Fruit fly (Drosophila melanogaster): Measurements from ENCODE around the gene CG14989.

- TF ChIP-seq ey (GFP tag; optimal IDR thresholded peaks at IDR 0.05) (no peak), Hr83 (GFP tag; optimal IDR thresholded peaks at IDR 0.05; ENCODE audit: poor library complexity, severe bottlenecking) (no peak), N (GFP tag; optimal IDR thresholded peaks at IDR 0.05) (no peak), dsf (GFP tag; optimal IDR thresholded peaks at IDR 0.05; ENCODE audit: borderline replicate concordance) (no peak), CG32264 (GFP tag; optimal IDR thresholded peaks at IDR 0.05) (no peak)
Measured at dm6 chr3L:4044497-4044896, 42.9 kb upstream of the CG14989 start.
